Worm (Caenorhabditis elegans) whole organism, L2 larva: ENCODE data around the gene arrd-28.

Source experiments
- F13H6.1 ChIP-seq: sonication (generic microtip); optimal IDR thresholded peaks from 2 replicates; lab custom pipeline; 2016; ENCODE audit warnings: missing genetic modification characterization, missing compliant biosample characterization
- lsy-2 ChIP-seq, 2 experiments: fragments of 150-350 bp in 1 of 2; sonication (generic microtip) in 1 of 2; optimal IDR thresholded peaks; 2 replicates each; lab custom pipeline; 2014 to 2017; ENCODE audit warnings: missing biosample characterization in 2 of 2, missing genetic modification characterization in 2 of 2
- nhr-11 ChIP-seq: fragments of 150-350 bp; optimal IDR thresholded peaks from 2 replicates; lab custom pipeline; 2014; ENCODE audit warnings: missing biosample characterization, missing genetic modification characterization
- nhr-25 ChIP-seq: fragments of 150-350 bp; sonication (generic microtip); optimal IDR thresholded peaks from 3 replicates; lab custom pipeline; 2014; ENCODE audit warnings: missing biosample characterization, missing genetic modification characterization
- skn-1 ChIP-seq: sonication (generic microtip); optimal IDR thresholded peaks from 2 replicates; lab custom pipeline; 2017; ENCODE audit warnings: missing biosample characterization, missing genetic modification characterization
- ztf-4 ChIP-seq: fragments of 150-350 bp; optimal IDR thresholded peaks from 2 replicates; lab custom pipeline; 2014; ENCODE audit warnings: missing biosample characterization, missing genetic modification characterization

ce11 chrX:10145011-10145410 is 38.8 kb upstream of the arrd-28 start:
- TF ChIP-seq lsy-2 (tag; optimal IDR thresholded peaks at IDR 0.05; lab: Kevin White, UChicago), result peak; percentile 35 to 49
- TF ChIP-seq nhr-25 (tag; lab: Kevin White, UChicago), result no peak
- peak; percentile 51 for TF ChIP-seq F13H6.1 (tag; lab: Kevin White, UChicago)
- peak; percentile 36 for TF ChIP-seq ztf-4 (tag; lab: Kevin White, UChicago)
- no peak for TF ChIP-seq skn-1 (tag; lab: Kevin White, UChicago)
- TF ChIP-seq nhr-11 (tag; lab: Kevin White, UChicago), result peak; percentile 23
